Worm (Caenorhabditis elegans): ENCODE data around the gene perm-4.

- TF ChIP-seq snpc-4 (tag; optimal IDR thresholded peaks at IDR 0.05) (no peak), nhr-90 (tag; optimal IDR thresholded peaks at IDR 0.05; ENCODE audit: poor library complexity) (no peak), aha-1 (tag; optimal IDR thresholded peaks at IDR 0.05) (no peak)
Observed at ce11 chrIV:1170408-1170807, 45.5 kb upstream of the perm-4 start, which contains the start of gene cec-2.
